Worm (Caenorhabditis elegans) whole organism, L3 larva: ENCODE data around the gene srw-59.
"Not testable (repeated sequence)": the region's sequence is repeated elsewhere in the genome, so short reads cannot be mapped to it uniquely, and the experiment has no call there.

Source experiments
- ama-1 ChIP-seq: fragments of 150-350 bp; optimal IDR thresholded peaks from 2 replicates; lab custom pipeline; 2018
- elt-3 ChIP-seq, 3 experiments: fragments of 150-350 bp in 1 of 3; sonication (generic microtip) in 2 of 3; optimal IDR thresholded peaks; 2 replicates in 2 of 3; 4 replicates in 1 of 3; lab custom pipeline; 2014 to 2017; ENCODE audit warnings: missing biosample characterization in 3 of 3, missing genetic modification characterization in 3 of 3
- fkh-10 ChIP-seq: sonication (generic microtip); optimal IDR thresholded peaks from 2 replicates; lab custom pipeline; 2017; ENCODE audit warnings: missing biosample characterization, missing genetic modification reagents, missing genetic modification characterization
- lin-15B ChIP-seq: fragments of 150-350 bp; optimal IDR thresholded peaks from 2 replicates; lab custom pipeline; 2014; ENCODE audit warnings: missing biosample characterization, missing genetic modification characterization
- lin-39 ChIP-seq: fragments of 150-350 bp; optimal IDR thresholded peaks from 2 replicates; lab custom pipeline; 2018; ENCODE audit warnings: missing biosample characterization, missing genetic modification reagents, missing genetic modification characterization
- nhr-11 ChIP-seq: fragments of 150-350 bp; optimal IDR thresholded peaks from 2 replicates; lab custom pipeline; 2014; ENCODE audit warnings: missing biosample characterization, missing genetic modification characterization
- nhr-12 ChIP-seq: fragments of 150-350 bp; optimal IDR thresholded peaks from 2 replicates; lab custom pipeline; 2014; ENCODE audit warnings: missing biosample characterization, missing genetic modification characterization
- nhr-23 ChIP-seq: fragments of 150-350 bp; optimal IDR thresholded peaks from 2 replicates; lab custom pipeline; 2014; ENCODE audit warnings: missing biosample characterization, missing genetic modification reagents, missing genetic modification characterization
- nhr-67 ChIP-seq: fragments of 150-350 bp; optimal IDR thresholded peaks from 2 replicates; lab custom pipeline; 2014; ENCODE audit warnings: missing biosample characterization, missing genetic modification characterization
- nhr-76 ChIP-seq: fragments of 150-350 bp; sonication (generic microtip); optimal IDR thresholded peaks from 5 replicates; lab custom pipeline; 2014; ENCODE audit warnings: missing biosample characterization, missing genetic modification characterization
- skn-1 ChIP-seq: fragments of 150-350 bp; optimal IDR thresholded peaks from 2 replicates; lab custom pipeline; 2014; ENCODE audit warnings: missing biosample characterization, missing genetic modification characterization
- snpc-4 ChIP-seq: fragments of 150-350 bp; optimal IDR thresholded peaks from 2 replicates; lab custom pipeline; 2014; ENCODE audit warnings: missing biosample characterization, missing genetic modification characterization

- TF ChIP-seq skn-1 (tag; lab: Kevin White, UChicago); fkh-10 (GFP tag; lab: Kevin White, UChicago); lin-39 (tag; lab: Kevin White, UChicago); lin-15B (tag; lab: Kevin White, UChicago); nhr-76 (tag; lab: Kevin White, UChicago); elt-3 (tag; optimal IDR thresholded peaks at IDR 0.05; lab: Kevin White, UChicago); snpc-4; nhr-67 (tag; lab: Kevin White, UChicago); nhr-23 (tag; lab: Kevin White, UChicago); nhr-11; nhr-12; ama-1 (lab: Kevin White, UChicago): not testable (repeated sequence)
These were observed 41.0 kb upstream of the srw-59 start, which contains the start of gene C06C6.7 for ce11 chrV:15991850-15992249.
